Worm (Caenorhabditis elegans) whole organism, L4 larva: ENCODE data around the gene T16G1.5.
A peak's percentile ranks its signal among the peaks of the same experiment; 100 is the strongest.

Experiments
- F26F4.8 ChIP-seq: fragments of 200-800 bp; sonication (Bioruptor generic); conservative IDR thresholded peaks from 2 replicates; pipeline ENCODE4 v1.3.6; 2022; ENCODE audit warnings: missing genetic modification characterization, missing compliant biosample characterization
- R02D3.7 ChIP-seq: fragments of 150-350 bp; sonication (generic microtip); optimal IDR thresholded peaks from 3 replicates; lab custom pipeline; 2014; ENCODE audit warnings: missing biosample characterization, missing genetic modification characterization
- ceh-28 ChIP-seq: fragments of 150-350 bp; optimal IDR thresholded peaks from 2 replicates; lab custom pipeline; 2014; ENCODE audit warnings: missing biosample characterization, missing genetic modification reagents, missing genetic modification characterization
- egl-27 ChIP-seq: sonication (generic microtip); optimal IDR thresholded peaks from 3 replicates; lab custom pipeline; 2017; ENCODE audit warnings: missing biosample characterization, missing genetic modification reagents, missing genetic modification characterization
- hif-1 ChIP-seq, 2 experiments: sonication (generic microtip); optimal IDR thresholded peaks; 2 replicates each; lab custom pipeline; 2016 to 2017; ENCODE audit warnings: missing compliant biosample characterization in 2 of 2, missing genetic modification characterization in 2 of 2, missing genetic modification reagents in 2 of 2, missing genotype in 2 of 2, mild to moderate bottlenecking in 1 of 2
- hlh-30 ChIP-seq: sonication (generic microtip); optimal IDR thresholded peaks from 2 replicates; lab custom pipeline; 2017; ENCODE audit warnings: antibody characterized with exemption, mild to moderate bottlenecking, missing genetic modification characterization, missing compliant biosample characterization; ENCODE audit not compliant: insufficient read depth
- lsy-2 ChIP-seq, 2 experiments: fragments of 150-350 bp in 1 of 2; sonication (generic microtip) in 1 of 2; optimal IDR thresholded peaks; 2 replicates each; lab custom pipeline; 2014 to 2017; ENCODE audit warnings: missing biosample characterization in 2 of 2, missing genetic modification characterization in 2 of 2
- mep-1 ChIP-seq: fragments of 150-350 bp; sonication (generic microtip); optimal IDR thresholded peaks from 3 replicates; lab custom pipeline; 2014; ENCODE audit warnings: missing biosample characterization, missing genetic modification characterization
- ztf-7 ChIP-seq: fragments of 150-350 bp; optimal IDR thresholded peaks from 2 replicates; lab custom pipeline; 2014; ENCODE audit warnings: missing biosample characterization, missing genetic modification characterization

DNA sequence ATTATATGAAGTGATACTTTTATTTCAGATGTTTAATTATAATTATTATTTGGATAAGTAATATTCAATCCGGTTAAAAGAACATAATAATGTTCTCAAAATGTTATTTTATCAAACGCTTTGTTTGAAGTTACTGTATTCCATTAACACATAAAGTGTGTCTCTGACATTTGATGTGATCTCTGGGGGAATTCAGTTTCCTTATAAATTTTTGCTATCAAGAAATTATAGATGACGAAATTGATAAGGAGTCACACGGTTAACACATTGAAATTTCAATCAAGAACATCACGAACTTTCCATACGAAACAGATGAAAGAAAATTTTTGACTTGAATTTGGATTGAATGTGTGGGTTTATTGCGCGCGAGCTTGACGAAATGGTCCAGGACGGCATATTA lies 17.7 kb downstream of the T16G1.5 start:
- TF ChIP-seq hlh-30 (tag; lab: Kevin White, UChicago) (peak; percentile 54), mep-1 (tag; lab: Kevin White, UChicago) (no peak), ztf-7 (peak; percentile 31), egl-27 (tag; lab: Kevin White, UChicago) (no peak), lsy-2 (tag; optimal IDR thresholded peaks at IDR 0.05; lab: Kevin White, UChicago) (no peak), hif-1 (tag; optimal IDR thresholded peaks at IDR 0.05; lab: Kevin White, UChicago) (no peak), ceh-28 (tag; lab: Kevin White, UChicago) (no peak), R02D3.7 (tag; lab: Kevin White, UChicago) (no peak), F26F4.8 (GFP tag; lab: Robert Waterston, UW) (no peak)
